Worm (Caenorhabditis elegans): ENCODE measurements around the gene lin-32.

lin-32 gene

ce11 chrX:2213400-2214362 is 16.2 kb downstream of the lin-32 start:
- TF ChIP-seq tag-97 (GFP tag; IDR thresholded peaks at IDR 0.05): no peak
- no peak for TF ChIP-seq daf-16 (GFP tag; optimal IDR thresholded peaks at IDR 0.05)
- peak; percentile 93 for TF ChIP-seq daf-16 (tag; optimal IDR thresholded peaks at IDR 0.05)
- TF ChIP-seq fos-1 (tag; optimal IDR thresholded peaks at IDR 0.05): no peak
- TF ChIP-seq ztf-7 (tag; optimal IDR thresholded peaks at IDR 0.05): no peak
- TF ChIP-seq nhr-25 (tag; optimal IDR thresholded peaks at IDR 0.05; ENCODE audit: borderline replicate concordance, insufficient read depth): no peak
- no peak for TF ChIP-seq ZK337.2 (GFP tag; IDR thresholded peaks at IDR 0.05)
- peak; percentile 20 for TF ChIP-seq nhr-28 (tag; optimal IDR thresholded peaks at IDR 0.05)
- TF ChIP-seq hif-1 (tag; optimal IDR thresholded peaks at IDR 0.05): no peak
- no peak for TF ChIP-seq ZK546.5 (tag; optimal IDR thresholded peaks at IDR 0.05)
- no peak for TF ChIP-seq tra-1 (GFP tag; IDR thresholded peaks at IDR 0.05)
- no peak for TF ChIP-seq nhr-11 (tag; optimal IDR thresholded peaks at IDR 0.05)
- no peak for TF ChIP-seq F44E2.7 (GFP tag; IDR thresholded peaks at IDR 0.05)
- TF ChIP-seq Y48G9A.11 (GFP tag; IDR thresholded peaks at IDR 0.05): no peak
- no peak for TF ChIP-seq pha-4 (GFP tag; IDR thresholded peaks at IDR 0.05)
- no peak for TF ChIP-seq pha-4 (tag; optimal IDR thresholded peaks at IDR 0.05)
- peak; percentile 60 for TF ChIP-seq aha-1 (tag)
- no peak for TF ChIP-seq madf-5 (GFP tag; IDR thresholded peaks at IDR 0.05)
- no peak for TF ChIP-seq unc-130 (GFP tag; optimal IDR thresholded peaks at IDR 0.05)
- TF ChIP-seq nhr-111 (GFP tag; optimal IDR thresholded peaks at IDR 0.05): no peak
- no peak for TF ChIP-seq zfp-2 (tag; optimal IDR thresholded peaks at IDR 0.05)
- TF ChIP-seq dpl-1 (GFP tag; optimal IDR thresholded peaks at IDR 0.05): no peak
- no peak for TF ChIP-seq zip-11 (GFP tag; IDR thresholded peaks at IDR 0.05)
- peak; percentile 16 for TF ChIP-seq hlh-30 (tag; optimal IDR thresholded peaks at IDR 0.05; ENCODE audit: insufficient read depth)
- no peak for TF ChIP-seq mxl-2 (GFP tag; conservative IDR thresholded peaks at IDR 0.05)
- TF ChIP-seq daf-12 (tag; optimal IDR thresholded peaks at IDR 0.05): no peak
- TF ChIP-seq gei-8 (GFP tag; optimal IDR thresholded peaks at IDR 0.05): no peak
- no peak for TF ChIP-seq ztf-11 (tag; optimal IDR thresholded peaks at IDR 0.05)
- TF ChIP-seq dmd-6 (GFP tag; IDR thresholded peaks at IDR 0.05): no peak
- TF ChIP-seq nhr-102 (tag; optimal IDR thresholded peaks at IDR 0.05): no peak
- TF ChIP-seq spr-3 (GFP tag; optimal IDR thresholded peaks at IDR 0.05): no peak
- no peak for TF ChIP-seq F26F4.8 (GFP tag; conservative IDR thresholded peaks at IDR 0.05)
- no peak for TF ChIP-seq nhr-237 (tag; optimal IDR thresholded peaks at IDR 0.05)
- TF ChIP-seq mes-2 (tag; optimal IDR thresholded peaks at IDR 0.05; ENCODE audit: poor library complexity, severe bottlenecking): no peak
- TF ChIP-seq nhr-10 (tag; optimal IDR thresholded peaks at IDR 0.05): no peak
- no peak for TF ChIP-seq pqm-1 (tag; optimal IDR thresholded peaks at IDR 0.05)
- TF ChIP-seq madf-9 (GFP tag; conservative IDR thresholded peaks at IDR 0.05): no peak
- TF ChIP-seq set-16 (GFP tag; IDR thresholded peaks at IDR 0.05): peak; percentile 93

ce11 chrX:2212712-2213111 is 17.2 kb downstream of the lin-32 start:
- TF ChIP-seq aha-1 (tag) (no peak), lin-1 (GFP tag; IDR thresholded peaks at IDR 0.05) (no peak), nhr-42 (GFP tag; IDR thresholded peaks at IDR 0.05) (no peak), unc-62 (GFP tag; optimal IDR thresholded peaks at IDR 0.05 in 1 of 2) (peak in 1 of 2 experiments; percentile 66), unc-62 (tag; optimal IDR thresholded peaks at IDR 0.05) (no peak), aly-2 (tag; optimal IDR thresholded peaks at IDR 0.05) (no peak), T26A8.4 (GFP tag; IDR thresholded peaks at IDR 0.05) (no peak), arid-1 (GFP tag; conservative IDR thresholded peaks at IDR 0.05) (no peak), F26F4.8 (GFP tag; conservative IDR thresholded peaks at IDR 0.05) (no peak)
